Worm (Caenorhabditis elegans): ENCODE measurements around the gene T19H12.2.

T19H12.2 gene

ce11 chrV:4865364-4865763, 24.9 kb upstream of the T19H12.2 start, which contains the start of gene srd-32:
TSS of gene srd-32 (plus strand) at chrV:4865664.
- TF ChIP-seq nhr-12 (tag; optimal IDR thresholded peaks at IDR 0.05) (no peak), mls-2 (tag; optimal IDR thresholded peaks at IDR 0.05) (no peak), pha-4 (tag; optimal IDR thresholded peaks at IDR 0.05) (no peak), ces-1 (GFP tag; optimal IDR thresholded peaks at IDR 0.05) (no peak), ceh-39 (tag; optimal IDR thresholded peaks at IDR 0.05) (no peak), nhr-237 (tag; optimal IDR thresholded peaks at IDR 0.05) (no peak), nhr-28 (tag; optimal IDR thresholded peaks at IDR 0.05) (no peak), ham-2 (GFP tag; optimal IDR thresholded peaks at IDR 0.05) (no peak), nhr-2 (tag; optimal IDR thresholded peaks at IDR 0.05) (no peak), unc-39 (tag; optimal IDR thresholded peaks at IDR 0.05) (no peak)

- TF ChIP-seq mab-5 (tag; optimal IDR thresholded peaks at IDR 0.05), result no peak
Measured at ce11 chrV:4867535-4867934, 22.7 kb upstream of the T19H12.2 start.

- no peak for TF ChIP-seq hlh-1 (tag; optimal IDR thresholded peaks at IDR 0.05)
- TF ChIP-seq ceh-43 (GFP tag; optimal IDR thresholded peaks at IDR 0.05), result no peak
- TF ChIP-seq elt-3 (tag; optimal IDR thresholded peaks at IDR 0.05), result no peak
- no peak for TF ChIP-seq lin-13 (tag; optimal IDR thresholded peaks at IDR 0.05)
- TF ChIP-seq nhr-237 (tag; optimal IDR thresholded peaks at IDR 0.05), result no peak
- TF ChIP-seq elt-1 (tag; optimal IDR thresholded peaks at IDR 0.05; ENCODE audit: borderline replicate concordance, insufficient read depth), result no peak
- TF ChIP-seq ces-1 (GFP tag; optimal IDR thresholded peaks at IDR 0.05), result no peak
- no peak for TF ChIP-seq bed-3 (GFP tag; optimal IDR thresholded peaks at IDR 0.05)
- TF ChIP-seq ceh-39 (tag; optimal IDR thresholded peaks at IDR 0.05), result no peak
- no peak for TF ChIP-seq cnd-1 (tag; optimal IDR thresholded peaks at IDR 0.05)
- no peak for TF ChIP-seq nhr-28 (tag; optimal IDR thresholded peaks at IDR 0.05)
- no peak for TF ChIP-seq lsy-2 (tag; optimal IDR thresholded peaks at IDR 0.05)
- TF ChIP-seq blmp-1 (tag; optimal IDR thresholded peaks at IDR 0.05), result no peak
- no peak for TF ChIP-seq sem-2 (GFP tag; optimal IDR thresholded peaks at IDR 0.05)
Measured at ce11 chrV:4868698-4869097, 21.5 kb upstream of the T19H12.2 start.

ce11 chrV:4870627-4871026, 19.6 kb upstream of the T19H12.2 start:
- TF ChIP-seq mls-2 (tag; optimal IDR thresholded peaks at IDR 0.05), result no peak
- TF ChIP-seq ham-2 (GFP tag; optimal IDR thresholded peaks at IDR 0.05), result no peak
- TF ChIP-seq lin-13 (tag; optimal IDR thresholded peaks at IDR 0.05), result no peak

- no peak for TF ChIP-seq ham-2 (GFP tag; optimal IDR thresholded peaks at IDR 0.05)
- no peak for TF ChIP-seq ztf-11 (tag; optimal IDR thresholded peaks at IDR 0.05)
- no peak for TF ChIP-seq elt-3 (tag; optimal IDR thresholded peaks at IDR 0.05)
- TF ChIP-seq pha-4 (tag; optimal IDR thresholded peaks at IDR 0.05), result no peak
- TF ChIP-seq nhr-2 (tag; optimal IDR thresholded peaks at IDR 0.05), result no peak
- no peak for TF ChIP-seq cnd-1 (tag; optimal IDR thresholded peaks at IDR 0.05)
- TF ChIP-seq unc-62 (GFP tag; optimal IDR thresholded peaks at IDR 0.05), result no peak
- no peak for TF ChIP-seq mep-1 (tag; optimal IDR thresholded peaks at IDR 0.05)
- TF ChIP-seq flh-1 (GFP tag; optimal IDR thresholded peaks at IDR 0.05), result no peak
- no peak for TF ChIP-seq ces-1 (GFP tag; optimal IDR thresholded peaks at IDR 0.05)
- no peak for TF ChIP-seq ceh-39 (tag; optimal IDR thresholded peaks at IDR 0.05)
- no peak for TF ChIP-seq ceh-43 (GFP tag; optimal IDR thresholded peaks at IDR 0.05)
- no peak for TF ChIP-seq mls-2 (tag; optimal IDR thresholded peaks at IDR 0.05)
- no peak for TF ChIP-seq nhr-237 (tag; optimal IDR thresholded peaks at IDR 0.05)
- no peak for TF ChIP-seq snpc-4 (tag; optimal IDR thresholded peaks at IDR 0.05)
- TF ChIP-seq elt-1 (tag; optimal IDR thresholded peaks at IDR 0.05; ENCODE audit: borderline replicate concordance, insufficient read depth), result no peak
Measured at ce11 chrV:4871992-4872391, 18.2 kb upstream of the T19H12.2 start, which contains the start of gene srd-33. TSS of gene srd-33 (plus strand) at chrV:4872292.

- TF ChIP-seq blmp-1 (tag; optimal IDR thresholded peaks at IDR 0.05) (no peak), nhr-76 (tag; optimal IDR thresholded peaks at IDR 0.05) (no peak), flh-1 (GFP tag; optimal IDR thresholded peaks at IDR 0.05) (no peak), bed-3 (GFP tag; optimal IDR thresholded peaks at IDR 0.05) (no peak), elt-1 (tag; optimal IDR thresholded peaks at IDR 0.05; ENCODE audit: borderline replicate concordance, insufficient read depth) (no peak), ces-1 (GFP tag; optimal IDR thresholded peaks at IDR 0.05) (no peak), mep-1 (tag; optimal IDR thresholded peaks at IDR 0.05) (no peak), ceh-83 (GFP tag; optimal IDR thresholded peaks at IDR 0.05) (no peak), nhr-28 (tag; optimal IDR thresholded peaks at IDR 0.05) (no peak), mls-2 (tag; optimal IDR thresholded peaks at IDR 0.05) (no peak), hlh-1 (tag; optimal IDR thresholded peaks at IDR 0.05) (no peak), elt-3 (tag; optimal IDR thresholded peaks at IDR 0.05) (no peak), lsy-2 (tag; optimal IDR thresholded peaks at IDR 0.05) (no peak), zip-8 (tag; optimal IDR thresholded peaks at IDR 0.05) (no peak), unc-120 (tag; optimal IDR thresholded peaks at IDR 0.05; ENCODE audit: poor library complexity, severe bottlenecking) (no peak), lin-32 (GFP tag; optimal IDR thresholded peaks at IDR 0.05) (no peak), lin-13 (tag; optimal IDR thresholded peaks at IDR 0.05) (no peak), nhr-237 (tag; optimal IDR thresholded peaks at IDR 0.05) (no peak)
Measured at ce11 chrV:4877587-4877986, 12.6 kb upstream of the T19H12.2 start, which contains the start of gene T19H12.6. TSS of gene T19H12.6 (minus strand) at chrV:4877687.
